Worm (Caenorhabditis elegans) whole organism, L4 larva: ENCODE measurements around the gene F13B6.3.

ENCODE experiments used
- F26F4.8 ChIP-seq: fragments of 200-800 bp; sonication (Bioruptor generic); conservative IDR thresholded peaks from 2 replicates; pipeline ENCODE4 v1.3.6; 2022; ENCODE audit warnings: missing genetic modification characterization, missing compliant biosample characterization
- F37D6.2 ChIP-seq: sonication (generic microtip); optimal IDR thresholded peaks from 2 replicates; lab custom pipeline; 2016; ENCODE audit warnings: mild to moderate bottlenecking, missing genetic modification characterization, missing compliant biosample characterization
- F44E2.7 ChIP-seq: fragments of 200-800 bp; sonication (Bioruptor generic); IDR thresholded peaks from 2 replicates; pipeline ENCODE4 v2.1.2; 2022; ENCODE audit warnings: missing genetic modification characterization, missing compliant biosample characterization
- F49E8.2 ChIP-seq: sonication (generic microtip); optimal IDR thresholded peaks from 2 replicates; lab custom pipeline; 2016; ENCODE audit warnings: missing compliant biosample characterization, mild to moderate bottlenecking, missing genetic modification characterization, borderline replicate concordance
- R02D3.7 ChIP-seq: fragments of 150-350 bp; sonication (generic microtip); optimal IDR thresholded peaks from 3 replicates; lab custom pipeline; 2014; ENCODE audit warnings: missing biosample characterization, missing genetic modification characterization
- Y5F2A.4 ChIP-seq: fragments of 200-800 bp; sonication (Bioruptor generic); optimal IDR thresholded peaks from 2 replicates; lab custom pipeline; 2018; ENCODE audit warnings: mild to moderate bottlenecking, missing genetic modification characterization, missing compliant biosample characterization
- aha-1 ChIP-seq: fragments of 150-350 bp; peaks from one replicate; lab custom pipeline; 2014; ENCODE audit warnings: missing biosample characterization, missing genetic modification characterization
- aly-2 ChIP-seq: sonication (generic microtip); optimal IDR thresholded peaks from 2 replicates; lab custom pipeline; 2018; ENCODE audit warnings: missing biosample characterization, missing genetic modification characterization
- ama-1 ChIP-seq: fragments of 150-350 bp; optimal IDR thresholded peaks from 2 replicates; lab custom pipeline; 2014; ENCODE audit warnings: inconsistent platforms, mixed read lengths
- arid-1 ChIP-seq: fragments of 200-800 bp; sonication (Bioruptor generic); conservative IDR thresholded peaks from 2 replicates; pipeline ENCODE4 v1.3.6; 2022; ENCODE audit warnings: missing genetic modification reagents, missing genetic modification characterization, missing compliant biosample characterization
- attf-4 ChIP-seq: sonication (generic microtip); optimal IDR thresholded peaks from 3 replicates; lab custom pipeline; 2017; ENCODE audit warnings: missing biosample characterization, missing genetic modification characterization
- ceh-20 ChIP-seq: fragments of 200-800 bp; sonication (Bioruptor generic); IDR thresholded peaks from 2 replicates; pipeline ENCODE4 v1.3.6; 2022; ENCODE audit warnings: missing genetic modification reagents, missing genetic modification characterization, missing compliant biosample characterization
- ceh-28 ChIP-seq: fragments of 150-350 bp; optimal IDR thresholded peaks from 2 replicates; lab custom pipeline; 2014; ENCODE audit warnings: missing biosample characterization, missing genetic modification reagents, missing genetic modification characterization
- ceh-82 ChIP-seq: sonication (generic microtip); optimal IDR thresholded peaks from 2 replicates; lab custom pipeline; 2017; ENCODE audit warnings: missing biosample characterization, missing genetic modification characterization
- ces-1 ChIP-seq: fragments of 150-350 bp; sonication (generic microtip); optimal IDR thresholded peaks from 4 replicates; lab custom pipeline; 2014; ENCODE audit warnings: missing biosample characterization, missing genetic modification reagents, missing genetic modification characterization
- cey-2 ChIP-seq: sonication (generic microtip); optimal IDR thresholded peaks from 3 replicates; lab custom pipeline; 2017; ENCODE audit warnings: missing genetic modification characterization, mild to moderate bottlenecking, missing compliant biosample characterization, antibody characterized with exemption, borderline replicate concordance; ENCODE audit not compliant: insufficient read depth
- daf-19 ChIP-seq: fragments of 200-800 bp; sonication (Bioruptor generic); conservative IDR thresholded peaks from 2 replicates; pipeline ENCODE4 v1.3.6; 2022; ENCODE audit warnings: missing genetic modification characterization, missing compliant biosample characterization
- dmd-6 ChIP-seq: fragments of 200-800 bp; sonication (Bioruptor generic); IDR thresholded peaks from 2 replicates; pipeline ENCODE4 v1.3.6; 2022; ENCODE audit warnings: missing genetic modification reagents, missing genetic modification characterization, missing compliant biosample characterization
- dpl-1 ChIP-seq: fragments of 150-350 bp; optimal IDR thresholded peaks from 2 replicates; lab custom pipeline; 2014; ENCODE audit warnings: missing biosample characterization, missing genetic modification reagents, missing genetic modification characterization
- duxl-1 ChIP-seq: sonication (generic microtip); optimal IDR thresholded peaks from 2 replicates; lab custom pipeline; 2016; ENCODE audit warnings: mild to moderate bottlenecking, missing genetic modification characterization, moderate library complexity, missing compliant biosample characterization; ENCODE audit not compliant: poor library complexity
- fos-1 ChIP-seq: fragments of 150-350 bp; optimal IDR thresholded peaks from 2 replicates; lab custom pipeline; 2014; ENCODE audit warnings: missing biosample characterization, missing genetic modification characterization
- gei-8 ChIP-seq: fragments of 200-800 bp; sonication (Bioruptor generic); optimal IDR thresholded peaks from 2 replicates; lab custom pipeline; 2018; ENCODE audit warnings: mild to moderate bottlenecking, missing genetic modification characterization, missing compliant biosample characterization
- hlh-11 ChIP-seq: fragments of 200-800 bp; sonication (Bioruptor generic); optimal IDR thresholded peaks from 2 replicates; lab custom pipeline; 2018; ENCODE audit warnings: mild to moderate bottlenecking, missing genetic modification characterization, missing compliant biosample characterization
- lim-7 ChIP-seq: fragments of 200-800 bp; sonication (Bioruptor generic); IDR thresholded peaks from 2 replicates; pipeline ENCODE4 v1.3.6; 2022; ENCODE audit warnings: missing genetic modification characterization, missing compliant biosample characterization
- lin-15B ChIP-seq: fragments of 150-350 bp; sonication (generic microtip); optimal IDR thresholded peaks from 3 replicates; lab custom pipeline; 2014; ENCODE audit warnings: missing biosample characterization, missing genetic modification characterization
- lin-29 ChIP-seq: fragments of 200-800 bp; sonication (Bioruptor generic); IDR thresholded peaks from 2 replicates; pipeline ENCODE4 v1.3.6; 2022; ENCODE audit warnings: missing genetic modification reagents, missing genetic modification characterization, missing compliant biosample characterization
- lin-38 ChIP-seq: fragments of 200-800 bp; sonication (Bioruptor generic); IDR thresholded peaks from 2 replicates; pipeline ENCODE4 v1.3.6; 2022; ENCODE audit warnings: missing genetic modification reagents, missing genetic modification characterization, missing compliant biosample characterization
- lin-39 ChIP-seq: fragments of 150-350 bp; optimal IDR thresholded peaks from 2 replicates; lab custom pipeline; 2014; ENCODE audit warnings: missing biosample characterization, missing genetic modification reagents, missing genetic modification characterization
- lir-3 ChIP-seq: sonication (generic microtip); optimal IDR thresholded peaks from 2 replicates; lab custom pipeline; 2016; ENCODE audit warnings: mild to moderate bottlenecking, missing genetic modification characterization, missing compliant biosample characterization
- lsy-2 ChIP-seq, 2 experiments: fragments of 150-350 bp in 1 of 2; sonication (generic microtip) in 1 of 2; optimal IDR thresholded peaks; 2 replicates each; lab custom pipeline; 2014 to 2017; ENCODE audit warnings: missing biosample characterization in 2 of 2, missing genetic modification characterization in 2 of 2
- madf-9 ChIP-seq: fragments of 200-800 bp; sonication (Bioruptor generic); conservative IDR thresholded peaks from 2 replicates; pipeline ENCODE4 v1.3.6; 2022; ENCODE audit warnings: missing genetic modification reagents, missing genetic modification characterization, missing compliant biosample characterization
- mdl-1 ChIP-seq, 2 experiments: fragments of 150-350 bp in 1 of 2; sonication (generic microtip) in 1 of 2; optimal IDR thresholded peaks; 2 replicates each; lab custom pipeline; 2014 to 2017; ENCODE audit warnings: missing biosample characterization in 2 of 2, missing genetic modification characterization in 2 of 2
- mep-1 ChIP-seq: fragments of 150-350 bp; sonication (generic microtip); optimal IDR thresholded peaks from 3 replicates; lab custom pipeline; 2014; ENCODE audit warnings: missing biosample characterization, missing genetic modification characterization
- mes-2 ChIP-seq: sonication (generic microtip); optimal IDR thresholded peaks from 2 replicates; lab custom pipeline; 2016; ENCODE audit warnings: missing genotype, mild to moderate bottlenecking, missing genetic modification characterization, missing compliant biosample characterization; ENCODE audit not compliant: poor library complexity, severe bottlenecking
- nhr-10 ChIP-seq: fragments of 150-350 bp; optimal IDR thresholded peaks from 2 replicates; lab custom pipeline; 2014; ENCODE audit warnings: missing biosample characterization, missing genetic modification characterization
- nhr-111 ChIP-seq: fragments of 200-800 bp; sonication (Bioruptor generic); optimal IDR thresholded peaks from 2 replicates; lab custom pipeline; 2018; ENCODE audit warnings: mild to moderate bottlenecking, missing genetic modification characterization, missing compliant biosample characterization
- nhr-237 ChIP-seq: sonication (generic microtip); optimal IDR thresholded peaks from 2 replicates; lab custom pipeline; 2017; ENCODE audit warnings: missing biosample characterization, missing genetic modification characterization
- nhr-25 ChIP-seq: sonication (generic microtip); optimal IDR thresholded peaks from 2 replicates; lab custom pipeline; 2017; ENCODE audit warnings: missing genetic modification characterization, mild to moderate bottlenecking, missing compliant biosample characterization, antibody characterized with exemption, moderate library complexity, borderline replicate concordance; ENCODE audit not compliant: insufficient read depth
- nhr-48 ChIP-seq: sonication (generic microtip); optimal IDR thresholded peaks from 2 replicates; lab custom pipeline; 2016; ENCODE audit warnings: mild to moderate bottlenecking, missing genetic modification characterization, missing compliant biosample characterization
- nhr-76 ChIP-seq: fragments of 150-350 bp; optimal IDR thresholded peaks from 2 replicates; lab custom pipeline; 2014; ENCODE audit warnings: missing biosample characterization, missing genetic modification characterization
- nhr-77 ChIP-seq: fragments of 150-350 bp; optimal IDR thresholded peaks from 2 replicates; lab custom pipeline; 2014; ENCODE audit warnings: missing biosample characterization, missing genetic modification characterization
- pqm-1 ChIP-seq: sonication (generic microtip); optimal IDR thresholded peaks from 2 replicates; lab custom pipeline; 2017; ENCODE audit warnings: missing biosample characterization, missing genetic modification characterization
- rbr-2 ChIP-seq: sonication (generic microtip); optimal IDR thresholded peaks from 2 replicates; lab custom pipeline; 2016; ENCODE audit warnings: missing genotype, missing genetic modification characterization, missing compliant biosample characterization
- set-16 ChIP-seq: fragments of 200-800 bp; sonication (Bioruptor generic); IDR thresholded peaks from 2 replicates; pipeline ENCODE4 v1.3.6; 2022; ENCODE audit warnings: missing genetic modification reagents, missing genetic modification characterization, missing compliant biosample characterization
- snpc-4 ChIP-seq: fragments of 150-350 bp; optimal IDR thresholded peaks from 2 replicates; lab custom pipeline; 2014; ENCODE audit warnings: missing biosample characterization, missing genetic modification characterization
- spr-1 ChIP-seq: sonication (generic microtip); optimal IDR thresholded peaks from 2 replicates; lab custom pipeline; 2016; ENCODE audit warnings: mild to moderate bottlenecking, missing genetic modification characterization, missing compliant biosample characterization
- tra-1 ChIP-seq: fragments of 200-800 bp; sonication (Bioruptor generic); IDR thresholded peaks from 2 replicates; pipeline ENCODE4 v1.3.6; 2022; ENCODE audit warnings: missing genetic modification reagents, missing genetic modification characterization, missing compliant biosample characterization
- unc-62 ChIP-seq, 3 experiments: fragments of 150-350 bp in 1 of 3; sonication (generic microtip); optimal IDR thresholded peaks in 2 of 3; peaks in 1 of 3; 1 replicate in 1 of 3; 2 replicates in 2 of 3; lab custom pipeline; 2014 to 2017; ENCODE audit warnings: missing biosample characterization in 3 of 3, missing genetic modification characterization in 3 of 3, missing genetic modification reagents in 3 of 3, missing genotype in 1 of 3
- zfp-2 ChIP-seq: sonication (generic microtip); optimal IDR thresholded peaks from 2 replicates; lab custom pipeline; 2016; ENCODE audit warnings: mild to moderate bottlenecking, missing genetic modification characterization, missing compliant biosample characterization
- ztf-11 ChIP-seq: fragments of 150-350 bp; optimal IDR thresholded peaks from 2 replicates; lab custom pipeline; 2014; ENCODE audit warnings: missing biosample characterization, missing genetic modification characterization

The F13B6.3 gene

ce11 chrIV:7497750-7498149, 32.0 kb upstream of the F13B6.3 start, which contains the start of gene egas-4:
Gene egas-4, minus strand, starts transcription at chrIV:7497850.
- TF ChIP-seq ces-1 (GFP tag; lab: Kevin White, UChicago) (no peak), nhr-48 (tag; lab: Kevin White, UChicago) (no peak), F44E2.7 (GFP tag; lab: Robert Waterston, UW) (no peak), daf-19 (GFP tag; lab: Robert Waterston, UW) (no peak), cey-2 (tag; lab: Kevin White, UChicago) (no peak), mes-2 (no peak), mdl-1 (tag; optimal IDR thresholded peaks at IDR 0.05; lab: Kevin White, UChicago) (no peak), aly-2 (tag; lab: Kevin White, UChicago) (no peak), spr-1 (tag; lab: Kevin White, UChicago) (no peak), snpc-4 (tag; lab: Kevin White, UChicago) (no peak), lim-7 (GFP tag; lab: Robert Waterston, UW) (no peak), lin-39 (tag; lab: Kevin White, UChicago) (no peak), nhr-10 (tag; lab: Kevin White, UChicago) (no peak), F37D6.2 (tag; lab: Kevin White, UChicago) (no peak), F49E8.2 (tag; lab: Kevin White, UChicago) (no peak), arid-1 (GFP tag; lab: Robert Waterston, UW) (no peak), hlh-11 (no peak)

ce11 chrIV:7497205-7497604, 31.4 kb upstream of the F13B6.3 start:
- no peak for TF ChIP-seq set-16
- no peak for TF ChIP-seq fos-1 (tag; lab: Kevin White, UChicago)
- TF ChIP-seq zfp-2, result no peak
- TF ChIP-seq lin-15B, result no peak
- TF ChIP-seq lir-3 (tag; lab: Kevin White, UChicago), result no peak
- TF ChIP-seq dpl-1, result no peak
- no peak for TF ChIP-seq nhr-111 (GFP tag; lab: Kevin White, UChicago)
- no peak for TF ChIP-seq aly-2 (tag; lab: Kevin White, UChicago)
- TF ChIP-seq F44E2.7 (GFP tag; lab: Robert Waterston, UW), result no peak
- no peak for TF ChIP-seq F26F4.8 (GFP tag; lab: Robert Waterston, UW)
- peak; percentile 41 for TF ChIP-seq nhr-77
- TF ChIP-seq nhr-237 (tag; lab: Kevin White, UChicago), result no peak
- TF ChIP-seq ama-1, result no peak
- TF ChIP-seq tra-1, result no peak
- no peak for TF ChIP-seq duxl-1
- no peak for TF ChIP-seq lin-38
- no peak for TF ChIP-seq lin-29 (GFP tag; lab: Robert Waterston, UW)
- TF ChIP-seq ceh-28 (tag; lab: Kevin White, UChicago), result no peak
- TF ChIP-seq attf-4 (tag; lab: Kevin White, UChicago), result no peak
- no peak for TF ChIP-seq F49E8.2 (tag; lab: Kevin White, UChicago)
- TF ChIP-seq R02D3.7 (tag; lab: Kevin White, UChicago), result no peak
- TF ChIP-seq ceh-20, result no peak
- TF ChIP-seq ceh-82 (tag; lab: Kevin White, UChicago), result no peak
- peak; percentile 23 for TF ChIP-seq pqm-1 (tag; lab: Kevin White, UChicago)
- no peak for TF ChIP-seq nhr-25 (tag; lab: Kevin White, UChicago)
- TF ChIP-seq nhr-76, result no peak
- TF ChIP-seq lsy-2 (tag; optimal IDR thresholded peaks at IDR 0.05; lab: Kevin White, UChicago), result no peak
- TF ChIP-seq madf-9 (GFP tag; lab: Robert Waterston, UW), result no peak
- TF ChIP-seq unc-62 (GFP tag; optimal IDR thresholded peaks at IDR 0.05 in 1 of 2; lab: Kevin White, UChicago), result peak in 1 of 2 experiments; percentile 6
- TF ChIP-seq unc-62 (tag; optimal IDR thresholded peaks at IDR 0.05; lab: Kevin White, UChicago), result no peak
- TF ChIP-seq rbr-2 (tag; lab: Kevin White, UChicago), result no peak
- no peak for TF ChIP-seq mep-1
- TF ChIP-seq mes-2, result no peak
- no peak for TF ChIP-seq ztf-11 (tag; lab: Kevin White, UChicago)
- TF ChIP-seq Y5F2A.4 (GFP tag; lab: Kevin White, UChicago), result no peak
- TF ChIP-seq dmd-6 (GFP tag; lab: Robert Waterston, UW), result peak; percentile 83
- TF ChIP-seq aha-1, result no peak
- no peak for TF ChIP-seq spr-1 (tag; lab: Kevin White, UChicago)
- no peak for TF ChIP-seq gei-8 (GFP tag; lab: Kevin White, UChicago)
